Worm (Caenorhabditis elegans): ENCODE data around the gene spat-2.

DNA sequence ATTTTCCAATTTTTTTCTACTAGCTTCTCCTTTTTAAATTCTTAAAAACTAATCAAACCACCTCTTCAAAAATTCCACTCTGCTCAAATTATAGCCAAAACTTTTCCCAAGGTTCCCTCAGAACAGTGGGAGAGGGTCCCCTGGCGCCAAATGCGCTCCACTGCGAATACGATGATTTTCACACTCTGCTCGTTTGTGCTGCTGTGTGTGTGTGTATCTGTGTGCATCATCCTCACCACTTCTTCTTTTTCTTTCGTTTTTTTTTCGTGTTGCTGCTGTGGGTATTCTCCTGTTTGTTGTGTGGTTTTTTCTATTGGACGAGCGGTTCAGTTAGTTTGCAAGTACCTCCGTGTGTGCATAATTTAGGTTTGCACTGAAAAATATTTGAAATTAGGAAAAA lies 2.5 kb downstream of the spat-2 start:
- no peak for TF ChIP-seq ama-1 (optimal IDR thresholded peaks at IDR 0.05)
- no peak for TF ChIP-seq tbx-11 (GFP tag; IDR thresholded peaks at IDR 0.05)
- no peak for TF ChIP-seq tbx-37 (GFP tag; conservative IDR thresholded peaks at IDR 0.05)
